Fruit fly (Drosophila melanogaster) whole organism: ENCODE measurements around the gene nol.

Experiments
- EcR ChIP-seq, 2 experiments: fragments of >200 bp; optimal IDR thresholded peaks; 2 replicates each; lab custom pipeline; 2017; ENCODE audit warnings: missing biosample characterization in 2 of 2, missing genetic modification characterization in 2 of 2, missing genetic modification reagents in 2 of 2
- psq ChIP-seq: fragments of >200 bp; optimal IDR thresholded peaks from 2 replicates; lab custom pipeline; 2017
- usp ChIP-seq: fragments of >200 bp; optimal IDR thresholded peaks from 2 replicates; lab custom pipeline; 2017; ENCODE audit warnings: missing biosample characterization, missing genetic modification characterization, mixed read lengths

DNA sequence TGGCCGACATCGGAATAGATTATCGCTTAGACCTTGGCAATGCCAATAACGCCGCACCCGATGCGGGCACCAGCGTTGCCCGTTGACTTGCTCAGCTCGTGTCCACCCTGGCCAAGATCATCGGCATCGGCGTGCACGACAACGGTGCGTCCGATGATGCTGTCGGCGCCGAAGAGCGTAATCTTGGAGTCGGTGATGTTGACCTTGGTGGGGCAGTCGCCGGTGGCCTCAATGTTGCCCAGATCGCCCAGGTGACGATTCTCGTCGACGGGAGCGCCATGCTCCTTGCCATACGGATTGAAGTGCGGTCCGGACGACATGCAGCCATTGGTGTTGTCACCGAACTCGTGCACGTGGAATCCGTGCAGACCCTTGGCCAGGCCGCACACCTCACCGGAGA is 18.2 kb upstream of the nol start:
- TF ChIP-seq psq (lab: Kevin White, UChicago), result no peak
- TF ChIP-seq EcR (GFP tag; optimal IDR thresholded peaks at IDR 0.05; lab: Kevin White, UChicago), result no peak
- TF ChIP-seq usp (GFP tag; lab: Kevin White, UChicago), result no peak
